Worm (Caenorhabditis elegans): ENCODE data around the gene C14A4.8.
A peak's percentile ranks its signal among the peaks of the same experiment; 100 is the strongest.

Gene C14A4.8

ce11 chrII:10598039-10598438 lies at the start of gene C14A4.8:
Gene C14A4.8 (minus strand): TSS chrII:10598139.
- TF ChIP-seq snpc-3.4 (tag; optimal IDR thresholded peaks at IDR 0.05) (no peak), lin-54 (GFP tag; optimal IDR thresholded peaks at IDR 0.05) (no peak), mes-4 (tag; optimal IDR thresholded peaks at IDR 0.05) (no peak), F57C9.4 (tag; optimal IDR thresholded peaks at IDR 0.05) (no peak), dpl-1 (GFP tag; optimal IDR thresholded peaks at IDR 0.05) (no peak), F52B5.7 (tag; optimal IDR thresholded peaks at IDR 0.05) (no peak), hlh-12 (tag; optimal IDR thresholded peaks at IDR 0.05) (no peak), Y95B8A.8 (GFP tag; IDR thresholded peaks at IDR 0.05) (no peak), ama-1 (optimal IDR thresholded peaks at IDR 0.05) (no peak), ama-1 (GFP tag; optimal IDR thresholded peaks at IDR 0.05) (no peak), cebp-2 (GFP tag; IDR thresholded peaks at IDR 0.05) (no peak), zim-3 (tag; optimal IDR thresholded peaks at IDR 0.05) (no peak), aptf-3 (GFP tag; IDR thresholded peaks at IDR 0.05) (no peak)

DNA sequence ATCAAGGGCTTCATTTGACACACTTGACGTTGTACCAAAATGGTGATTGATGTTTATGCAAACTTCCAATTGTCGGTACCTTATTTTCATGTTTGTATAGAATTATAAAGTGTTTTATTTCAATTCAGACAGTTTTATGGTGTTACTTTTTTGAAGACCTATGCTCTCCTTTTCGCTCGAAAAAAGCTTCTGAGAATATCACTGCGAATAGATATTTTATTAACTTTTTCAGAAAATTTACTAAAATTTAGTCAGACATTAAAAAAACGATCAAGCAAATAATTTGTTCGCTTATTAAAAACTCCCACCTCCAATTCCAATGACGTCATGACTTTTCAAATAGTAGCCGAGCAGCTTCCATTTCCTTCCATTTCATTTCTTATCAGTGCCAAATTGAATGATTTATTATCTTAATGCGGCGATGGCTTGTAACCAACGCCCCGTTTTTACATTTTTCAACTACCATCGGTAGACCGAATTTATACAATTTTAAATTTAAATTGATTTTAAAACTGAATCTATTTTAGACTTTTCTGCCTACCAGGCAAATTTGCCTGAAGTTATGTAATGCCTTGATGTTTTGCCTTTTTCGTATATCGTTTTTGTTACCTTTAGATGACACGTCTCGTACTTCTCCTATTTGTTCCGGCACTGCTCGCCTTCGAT lies 49.1 kb upstream of the C14A4.8 start, which contains the start of gene M28.10:
Gene M28.10, plus strand, starts transcription at position 616 of the 666 bp plus-strand sequence.
- TF ChIP-seq atf-7 (tag; optimal IDR thresholded peaks at IDR 0.05) (peak; percentile 24), Y53G8AR.9 (GFP tag; conservative IDR thresholded peaks at IDR 0.05) (no peak), nhr-90 (tag; optimal IDR thresholded peaks at IDR 0.05) (no peak), nhr-80 (tag; optimal IDR thresholded peaks at IDR 0.05) (peak; percentile 45)

ce11 chrII:10643403-10643802 lies 45.5 kb upstream of the C14A4.8 start, which contains the start of gene M28.4:
Gene M28.4 (plus strand): TSS chrII:10643703.
- TF ChIP-seq F57C9.4 (tag; optimal IDR thresholded peaks at IDR 0.05) (no peak), snpc-3.4 (tag; optimal IDR thresholded peaks at IDR 0.05) (no peak), mcd-1 (GFP tag; IDR thresholded peaks at IDR 0.05) (no peak), ceh-79 (tag; optimal IDR thresholded peaks at IDR 0.05) (no peak)

DNA sequence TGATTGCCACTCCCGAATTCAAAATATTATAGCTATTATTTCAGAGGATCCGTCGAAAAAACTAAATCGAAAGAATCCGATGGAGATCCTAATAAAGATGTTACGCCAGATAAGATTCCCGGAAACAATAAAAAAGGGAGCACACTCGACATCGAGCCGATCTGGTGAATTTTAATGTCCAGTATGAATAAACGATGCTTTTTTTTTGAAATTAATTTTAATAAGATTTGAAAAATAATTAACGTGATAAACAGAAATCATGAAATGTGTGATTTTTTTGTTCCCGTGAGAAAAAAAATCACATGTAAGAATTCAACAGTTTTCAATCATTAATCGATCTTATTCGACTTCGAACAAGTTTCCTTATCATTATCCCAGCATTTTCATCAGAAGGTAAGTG lies 41.2 kb upstream of the C14A4.8 start, which contains the start of gene M28.9:
Gene M28.9, plus strand, starts transcription at position 301 of the 400 bp plus-strand sequence.
- TF ChIP-seq ceh-79 (tag; optimal IDR thresholded peaks at IDR 0.05), result no peak
- TF ChIP-seq rec-8 (tag; optimal IDR thresholded peaks at IDR 0.05), result no peak
- TF ChIP-seq athp-1 (tag; optimal IDR thresholded peaks at IDR 0.05), result no peak
- no peak for TF ChIP-seq madf-10 (tag; optimal IDR thresholded peaks at IDR 0.05)
- TF ChIP-seq nhr-120 (GFP tag; IDR thresholded peaks at IDR 0.05), result no peak
- no peak for TF ChIP-seq mcd-1 (GFP tag; IDR thresholded peaks at IDR 0.05)
- TF ChIP-seq F57C9.4 (tag; optimal IDR thresholded peaks at IDR 0.05), result no peak
- no peak for TF ChIP-seq F39B2.1 (GFP tag; IDR thresholded peaks at IDR 0.05)
- no peak for TF ChIP-seq attf-3 (GFP tag; conservative IDR thresholded peaks at IDR 0.05)
- no peak for TF ChIP-seq tbx-9 (tag; optimal IDR thresholded peaks at IDR 0.05; ENCODE audit: borderline replicate concordance)
- no peak for TF ChIP-seq tlf-1 (GFP tag; optimal IDR thresholded peaks at IDR 0.05)
- no peak for TF ChIP-seq ztf-18 (tag; optimal IDR thresholded peaks at IDR 0.05)

DNA sequence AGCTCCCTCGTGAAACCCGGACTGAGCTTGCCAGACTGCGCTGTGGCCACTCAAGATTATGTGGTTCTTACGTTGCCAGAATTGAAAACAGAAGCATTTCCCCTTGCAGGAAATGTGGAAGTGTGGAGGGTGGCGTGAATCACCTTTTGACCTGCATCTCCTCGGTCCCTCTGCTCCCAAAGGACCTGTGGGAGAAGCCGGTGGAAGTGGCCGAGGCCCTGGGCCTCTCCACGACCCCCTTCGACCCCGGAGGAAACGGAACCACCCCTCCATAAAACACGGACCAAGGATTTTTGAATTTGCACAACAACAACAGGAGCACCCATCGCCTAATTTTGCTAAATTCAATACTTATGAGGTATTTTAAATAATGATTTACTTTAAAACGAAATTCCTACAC lies 39.7 kb upstream of the C14A4.8 start:
- peak; percentile 71; the same call in 1 of the 2 replicates for TF ChIP-seq egrh-3 (GFP tag; IDR thresholded peaks at IDR 0.05)

DNA sequence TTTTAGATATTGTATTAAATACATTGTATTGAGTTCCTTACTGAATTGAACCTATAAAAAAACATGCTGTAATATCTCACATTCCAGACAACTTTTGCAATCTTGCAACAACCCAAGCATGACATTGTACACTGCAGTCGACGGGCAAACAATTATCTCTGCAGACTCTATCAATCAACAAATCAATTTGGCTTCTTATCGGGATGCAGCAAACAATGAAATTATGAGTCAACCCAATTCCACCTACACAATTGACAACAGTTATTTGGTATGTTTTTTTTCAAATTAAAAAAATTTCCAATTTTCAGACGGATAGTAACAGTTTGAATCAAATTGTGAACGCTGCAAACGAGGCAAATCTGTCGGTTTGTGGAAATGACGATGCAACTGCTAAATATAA lies 33.0 kb upstream of the C14A4.8 start:
- TF ChIP-seq hrde-1 (tag; optimal IDR thresholded peaks at IDR 0.05; ENCODE audit: borderline replicate concordance), result no peak
- TF ChIP-seq nhr-80 (tag; optimal IDR thresholded peaks at IDR 0.05), result peak; percentile 43
- TF ChIP-seq mes-4 (tag; optimal IDR thresholded peaks at IDR 0.05), result no peak

All from whole organism, young adult.